Worm (Caenorhabditis elegans): ENCODE data around the gene Y43B11AR.1.

DNA sequence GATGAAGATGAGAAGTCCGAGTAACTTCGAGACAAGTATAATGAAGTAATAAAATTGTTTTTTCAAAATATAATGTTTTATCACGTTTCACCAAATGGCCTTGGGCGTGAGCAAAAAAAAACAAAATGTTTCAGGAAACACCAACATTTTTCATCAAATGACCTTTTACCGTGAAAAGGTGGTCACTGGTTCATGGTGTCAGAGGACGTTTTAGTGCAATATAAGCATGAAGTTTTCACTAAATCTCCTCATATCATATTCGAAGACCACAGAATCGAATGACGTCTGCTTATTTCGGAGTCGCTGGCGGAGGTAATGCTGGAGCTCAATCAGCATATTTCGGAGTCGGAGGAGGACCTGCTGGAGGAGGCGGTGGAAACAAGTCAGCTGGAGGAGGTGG lies 30.0 kb downstream of the Y43B11AR.1 start, which contains the start of the genes ZC477.7 and ssq-3:
- TF ChIP-seq T23F11.4 (GFP tag; optimal IDR thresholded peaks at IDR 0.05) (no peak), unc-42 (tag; optimal IDR thresholded peaks at IDR 0.05) (no peak), hlh-15 (tag; optimal IDR thresholded peaks at IDR 0.05) (no peak), dmd-4 (tag; optimal IDR thresholded peaks at IDR 0.05; ENCODE audit: borderline replicate concordance) (no peak), elt-2 (tag; optimal IDR thresholded peaks at IDR 0.05) (no peak), pha-4 (tag; optimal IDR thresholded peaks at IDR 0.05) (no peak), nhr-232 (tag; optimal IDR thresholded peaks at IDR 0.05) (no peak), fkh-10 (GFP tag; optimal IDR thresholded peaks at IDR 0.05) (no peak), pqm-1 (tag; optimal IDR thresholded peaks at IDR 0.05) (no peak), nfya-1 (tag; optimal IDR thresholded peaks at IDR 0.05) (no peak), unc-86 (tag; optimal IDR thresholded peaks at IDR 0.05) (no peak), syd-9 (tag; optimal IDR thresholded peaks at IDR 0.05) (no peak)
